Fruit fly (Drosophila melanogaster) whole organism, adult: ENCODE measurements around the gene CG14625.

Source experiments
- CG1620 ChIP-seq: fragments of 200-800 bp; sonication (Bioruptor generic); optimal IDR thresholded peaks from 2 replicates; lab custom pipeline; 2016; ENCODE audit warnings: missing biosample characterization, missing genetic modification characterization
- cnc ChIP-seq, 2 experiments: fragments of >200 bp; optimal IDR thresholded peaks; 2 replicates each; lab custom pipeline; 2017
- kay ChIP-seq: fragments of 200-800 bp; sonication (Bioruptor generic); peaks from one replicate; lab custom pipeline; 2016; ENCODE audit warnings: missing biosample characterization, missing genetic modification characterization, borderline replicate concordance
- pad ChIP-seq: fragments of 200-800 bp; sonication (Bioruptor generic); optimal IDR thresholded peaks from 3 replicates; lab custom pipeline; 2017; ENCODE audit warnings: missing biosample characterization, missing genetic modification characterization, mild to moderate bottlenecking, moderate library complexity, missing genetic modification reagents
- tj ChIP-seq: fragments of 200-800 bp; sonication (Bioruptor generic); optimal IDR thresholded peaks from 3 replicates; lab custom pipeline; 2017; ENCODE audit warnings: missing biosample characterization, mild to moderate bottlenecking, missing genetic modification characterization, moderate library complexity

DNA sequence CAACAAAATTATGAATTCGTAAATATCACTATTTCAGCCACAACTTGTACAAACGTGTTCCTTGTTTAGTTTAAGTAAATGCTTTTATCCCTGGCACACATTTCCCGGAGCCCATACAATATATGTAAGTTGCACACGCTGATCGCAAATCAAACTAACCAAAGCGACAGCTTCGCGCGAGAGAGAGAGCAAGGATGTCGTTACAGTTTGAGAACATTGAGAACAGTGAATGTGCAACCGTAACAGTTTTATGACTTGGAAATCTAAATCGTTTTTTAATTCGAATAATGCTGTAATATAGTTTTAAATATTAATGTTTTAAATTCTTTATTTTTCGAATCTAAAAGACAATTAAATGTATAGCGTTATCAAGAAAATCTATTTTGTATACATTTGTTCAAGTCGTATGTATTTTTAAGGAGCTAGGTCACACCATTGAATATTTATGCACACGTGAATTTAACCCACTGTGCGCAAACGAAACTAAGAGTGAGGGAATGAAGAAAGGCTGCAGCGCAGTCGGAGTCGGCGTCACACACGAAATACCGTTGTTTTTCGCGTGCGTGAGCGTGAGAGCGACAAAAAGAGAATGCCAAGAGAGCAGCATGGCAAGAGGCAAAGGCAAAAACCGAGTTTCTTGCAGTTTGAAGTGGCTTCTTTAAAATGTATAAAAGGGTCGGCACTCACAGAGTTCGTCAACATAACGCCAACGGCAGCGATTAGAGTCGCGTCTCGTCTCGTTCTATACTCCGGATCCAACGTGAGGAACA, 10.1 kb downstream of the CG14625 start, which contains the start of gene CG11382:
- TF ChIP-seq kay: no peak
- TF ChIP-seq pad (GFP tag; lab: Kevin White, UChicago): no peak
- TF ChIP-seq tj: no peak
- TF ChIP-seq CG1620 (GFP tag; lab: Kevin White, UChicago): no peak
- TF ChIP-seq cnc (optimal IDR thresholded peaks at IDR 0.05; lab: Kevin White, UChicago): no peak
